Worm (Caenorhabditis elegans) whole organism, young adult: Measurements from ENCODE around the gene C54D10.10.
A peak's percentile ranks its signal among the peaks of the same experiment; 100 is the strongest.

Experiments
- C17E4.6 ChIP-seq: fragments of 200-800 bp; sonication (Bioruptor generic); IDR thresholded peaks from 2 replicates; pipeline ENCODE4 v1.3.6; 2022; ENCODE audit warnings: missing genetic modification reagents, missing genetic modification characterization, missing compliant biosample characterization
- F49E8.2 ChIP-seq: sonication (generic microtip); optimal IDR thresholded peaks from 3 replicates; lab custom pipeline; 2017; ENCODE audit warnings: missing genetic modification characterization, mild to moderate bottlenecking, missing compliant biosample characterization, antibody characterized with exemption, moderate library complexity; ENCODE audit not compliant: insufficient read depth
- F52B5.7 ChIP-seq: sonication (generic microtip); optimal IDR thresholded peaks from 2 replicates; lab custom pipeline; 2016; ENCODE audit warnings: mild to moderate bottlenecking, missing genetic modification characterization, missing compliant biosample characterization
- K11D2.4 ChIP-seq: fragments of 200-800 bp; sonication (Bioruptor generic); IDR thresholded peaks from 2 replicates; pipeline ENCODE4 v1.3.6; 2022; ENCODE audit warnings: missing genetic modification reagents, missing genetic modification characterization, missing compliant biosample characterization
- Y53G8AR.9 ChIP-seq: fragments of 200-800 bp; sonication (Bioruptor generic); conservative IDR thresholded peaks from 2 replicates; pipeline ENCODE4 v1.3.6; 2022; ENCODE audit warnings: missing genetic modification reagents, missing genetic modification characterization, missing compliant biosample characterization
- Y56A3A.18 ChIP-seq: fragments of 200-800 bp; sonication (Bioruptor generic); IDR thresholded peaks from 2 replicates; pipeline ENCODE4 v1.3.6; 2022; ENCODE audit warnings: missing genetic modification reagents, missing genetic modification characterization, missing compliant biosample characterization
- Y79H2A.3 ChIP-seq: fragments of 200-800 bp; sonication (Bioruptor generic); conservative IDR thresholded peaks from 2 replicates; pipeline ENCODE4 v1.3.6; 2022; ENCODE audit warnings: missing genetic modification reagents, missing genetic modification characterization, missing compliant biosample characterization
- akir-1 ChIP-seq: fragments of 200-800 bp; sonication (Bioruptor generic); optimal IDR thresholded peaks from 2 replicates; lab custom pipeline; 2018; ENCODE audit warnings: mild to moderate bottlenecking, missing genetic modification characterization, moderate library complexity, missing compliant biosample characterization
- atf-7 ChIP-seq: sonication (generic microtip); optimal IDR thresholded peaks from 2 replicates; lab custom pipeline; 2017; ENCODE audit warnings: mild to moderate bottlenecking, missing genetic modification characterization, missing compliant biosample characterization
- bed-1 ChIP-seq: fragments of 200-800 bp; sonication (Bioruptor generic); IDR thresholded peaks from 2 replicates; pipeline ENCODE4 v1.3.6; 2022; ENCODE audit warnings: missing genetic modification reagents, missing genetic modification characterization, missing compliant biosample characterization
- cebp-1 ChIP-seq, 2 experiments: fragments of 200-800 bp in 1 of 2; sonication (Bioruptor generic) in 1 of 2; sonication (generic microtip) in 1 of 2; IDR thresholded peaks in 1 of 2; optimal IDR thresholded peaks in 1 of 2; 2 replicates each; pipeline versions ENCODE4 v1.3.6 to Lab custom; 2017 to 2022; ENCODE audit warnings: missing compliant biosample characterization in 2 of 2, missing genetic modification characterization in 2 of 2, mild to moderate bottlenecking in 1 of 2, missing genetic modification reagents in 1 of 2, moderate library complexity in 1 of 2
- ceh-100 ChIP-seq: fragments of 200-800 bp; sonication (Bioruptor generic); IDR thresholded peaks from 2 replicates; pipeline ENCODE4 v1.3.6; 2022; ENCODE audit warnings: missing genetic modification reagents, missing genetic modification characterization, missing compliant biosample characterization
- ceh-40 ChIP-seq: fragments of 200-800 bp; sonication (Bioruptor generic); IDR thresholded peaks from 2 replicates; pipeline ENCODE4 v1.3.6; 2022; ENCODE audit warnings: missing genetic modification characterization, missing compliant biosample characterization
- ceh-79 ChIP-seq: sonication (generic microtip); optimal IDR thresholded peaks from 2 replicates; lab custom pipeline; 2017; ENCODE audit warnings: mild to moderate bottlenecking, missing genetic modification characterization, missing compliant biosample characterization
- die-1 ChIP-seq: sonication (generic microtip); optimal IDR thresholded peaks from 2 replicates; lab custom pipeline; 2016; ENCODE audit warnings: missing genotype, mild to moderate bottlenecking, missing genetic modification characterization, missing compliant biosample characterization
- dpl-1 ChIP-seq: fragments of 150-350 bp; optimal IDR thresholded peaks from 2 replicates; lab custom pipeline; 2014; ENCODE audit warnings: missing biosample characterization, missing genetic modification reagents, missing genetic modification characterization
- egl-44 ChIP-seq: fragments of 200-800 bp; sonication (Bioruptor generic); IDR thresholded peaks from 2 replicates; pipeline ENCODE4 v1.3.6; 2022; ENCODE audit warnings: missing genetic modification reagents, missing genetic modification characterization, missing compliant biosample characterization
- ets-4 ChIP-seq: fragments of 200-800 bp; sonication (Bioruptor generic); optimal IDR thresholded peaks from 2 replicates; lab custom pipeline; 2018; ENCODE audit warnings: mild to moderate bottlenecking, missing genetic modification characterization, missing compliant biosample characterization
- him-1 ChIP-seq: sonication (generic microtip); optimal IDR thresholded peaks from 2 replicates; lab custom pipeline; 2016; ENCODE audit warnings: missing genotype, missing genetic modification reagents, missing genetic modification characterization, missing compliant biosample characterization
- hlh-12 ChIP-seq: sonication (generic microtip); optimal IDR thresholded peaks from 2 replicates; lab custom pipeline; 2016; ENCODE audit warnings: missing genetic modification characterization, missing compliant biosample characterization
- hlh-26 ChIP-seq: fragments of 200-800 bp; sonication (Bioruptor generic); conservative IDR thresholded peaks from 2 replicates; pipeline ENCODE4 v1.3.6; 2022; ENCODE audit warnings: missing genetic modification reagents, missing genetic modification characterization, missing compliant biosample characterization
- hmg-1.2 ChIP-seq: fragments of 200-800 bp; sonication (Bioruptor generic); IDR thresholded peaks from 2 replicates; pipeline ENCODE4 v1.3.6; 2022; ENCODE audit warnings: missing genetic modification reagents, missing genetic modification characterization, missing compliant biosample characterization
- hrde-1 ChIP-seq: sonication (generic microtip); optimal IDR thresholded peaks from 2 replicates; lab custom pipeline; 2016; ENCODE audit warnings: missing genetic modification characterization, mild to moderate bottlenecking, missing compliant biosample characterization, moderate library complexity, missing genotype, missing genetic modification reagents, borderline replicate concordance
- hsf-1 ChIP-seq: fragments of 200-800 bp; sonication (Bioruptor generic); IDR thresholded peaks from 2 replicates; pipeline ENCODE4 v1.3.6; 2022; ENCODE audit warnings: missing genetic modification reagents, missing genetic modification characterization, missing compliant biosample characterization
- lin-40 ChIP-seq: sonication (generic microtip); optimal IDR thresholded peaks from 2 replicates; lab custom pipeline; 2016; ENCODE audit warnings: missing genetic modification characterization, mild to moderate bottlenecking, missing compliant biosample characterization, missing genotype, missing genetic modification reagents
- madf-10 ChIP-seq: sonication (generic microtip); optimal IDR thresholded peaks from 2 replicates; lab custom pipeline; 2016; ENCODE audit warnings: mild to moderate bottlenecking, missing genetic modification characterization, missing compliant biosample characterization
- madf-6 ChIP-seq: fragments of 200-800 bp; sonication (Bioruptor generic); IDR thresholded peaks from 2 replicates; pipeline ENCODE4 v1.3.6; 2022; ENCODE audit warnings: missing genetic modification reagents, missing genetic modification characterization, missing compliant biosample characterization
- madf-8 ChIP-seq: fragments of 200-800 bp; sonication (Bioruptor generic); conservative IDR thresholded peaks from 2 replicates; pipeline ENCODE4 v1.3.6; 2022; ENCODE audit warnings: missing genetic modification reagents, missing genetic modification characterization, missing compliant biosample characterization
- mxl-1 ChIP-seq: sonication (generic microtip); optimal IDR thresholded peaks from 2 replicates; lab custom pipeline; 2016; ENCODE audit warnings: missing genetic modification characterization, missing compliant biosample characterization
- nhr-179 ChIP-seq: sonication (generic microtip); optimal IDR thresholded peaks from 2 replicates; lab custom pipeline; 2016; ENCODE audit warnings: mild to moderate bottlenecking, missing genetic modification characterization, missing compliant biosample characterization
- nhr-80 ChIP-seq: sonication (generic microtip); optimal IDR thresholded peaks from 2 replicates; lab custom pipeline; 2016; ENCODE audit warnings: missing genetic modification characterization, missing compliant biosample characterization
- rcor-1 ChIP-seq: fragments of 200-800 bp; sonication (Bioruptor generic); IDR thresholded peaks from 2 replicates; pipeline ENCODE4 v1.3.6; 2022; ENCODE audit warnings: missing genetic modification reagents, missing genetic modification characterization, missing compliant biosample characterization
- repo-1 ChIP-seq: sonication (generic microtip); optimal IDR thresholded peaks from 2 replicates; lab custom pipeline; 2017; ENCODE audit warnings: mild to moderate bottlenecking, missing genetic modification characterization, missing compliant biosample characterization
- snpc-3.4 ChIP-seq: sonication (generic microtip); optimal IDR thresholded peaks from 2 replicates; lab custom pipeline; 2017; ENCODE audit warnings: missing genetic modification characterization, mild to moderate bottlenecking, missing compliant biosample characterization, antibody characterized with exemption, moderate library complexity, missing genotype, missing genetic modification reagents
- unc-130 ChIP-seq: sonication (generic microtip); optimal IDR thresholded peaks from 2 replicates; lab custom pipeline; 2016; ENCODE audit warnings: missing genetic modification reagents, missing genetic modification characterization, missing compliant biosample characterization
- xnd-1 ChIP-seq: sonication (generic microtip); optimal IDR thresholded peaks from 2 replicates; lab custom pipeline; 2016; ENCODE audit warnings: missing genotype, missing genetic modification reagents, missing genetic modification characterization, missing compliant biosample characterization
- ztf-28 ChIP-seq: fragments of 200-800 bp; sonication (Bioruptor generic); IDR thresholded peaks from 2 replicates; pipeline ENCODE4 v1.3.6; 2022; ENCODE audit warnings: missing genetic modification reagents, missing genetic modification characterization, missing compliant biosample characterization
- ztf-6 ChIP-seq: fragments of 200-800 bp; sonication (Bioruptor generic); IDR thresholded peaks from 2 replicates; pipeline ENCODE4 v1.3.6; 2022; ENCODE audit warnings: missing genetic modification reagents, missing genetic modification characterization, missing compliant biosample characterization

The C54D10.10 gene

ce11 chrV:12491070-12491643 is 41.4 kb upstream of the C54D10.10 start (continued):
- peak; percentile 44; the same call in 1 of the 2 replicates for TF ChIP-seq egl-44 (GFP tag; lab: Robert Waterston, UW)
- TF ChIP-seq nhr-179 (tag; lab: Kevin White, UChicago) = no peak
- TF ChIP-seq ceh-79 (tag; lab: Kevin White, UChicago) = no peak
- no peak for TF ChIP-seq dpl-1 (GFP tag; lab: Kevin White, UChicago)
- TF ChIP-seq snpc-3.4 (tag; lab: Kevin White, UChicago) = peak; percentile 99
- TF ChIP-seq mxl-1 (tag; lab: Kevin White, UChicago) = no peak
- TF ChIP-seq hrde-1 (tag; lab: Kevin White, UChicago) = peak; percentile 24
- TF ChIP-seq madf-10 (tag; lab: Kevin White, UChicago) = peak; percentile 38
- peak; percentile 17; the same call in 1 of the 2 replicates for TF ChIP-seq madf-8
- peak; percentile 9 for TF ChIP-seq die-1 (tag; lab: Kevin White, UChicago)
- peak; percentile 88 for TF ChIP-seq Y53G8AR.9 (GFP tag; lab: Robert Waterston, UW)
- TF ChIP-seq ztf-6 (GFP tag; lab: Robert Waterston, UW) = no peak
- TF ChIP-seq K11D2.4 (GFP tag; lab: Robert Waterston, UW) = peak; percentile 68; the same call in 1 of the 2 replicates
- peak; percentile 71 for TF ChIP-seq ceh-100
- TF ChIP-seq F49E8.2 (tag; lab: Kevin White, UChicago) = peak; percentile 85

- TF ChIP-seq hmg-1.2 (GFP tag; lab: Robert Waterston, UW) = peak; percentile 46; the same call in 1 of the 2 replicates
- no peak for TF ChIP-seq ztf-28
- peak; percentile 19; the same call in 1 of the 2 replicates for TF ChIP-seq madf-6 (GFP tag; lab: Robert Waterston, UW)
Observed at ce11 chrV:12488002-12488401, 38.2 kb upstream of the C54D10.10 start.

ce11 chrV:12486934-12487333 is 37.1 kb upstream of the C54D10.10 start, which contains the start of gene inx-11:
Gene inx-11, plus strand, starts transcription at chrV:12487234.
- TF ChIP-seq hlh-12 (tag; lab: Kevin White, UChicago) (no peak), him-1 (tag; lab: Kevin White, UChicago) (no peak), atf-7 (no peak), F52B5.7 (tag; lab: Kevin White, UChicago) (no peak), lin-40 (tag; lab: Kevin White, UChicago) (no peak), dpl-1 (GFP tag; lab: Kevin White, UChicago) (no peak), Y56A3A.18 (GFP tag; lab: Robert Waterston, UW) (no peak), nhr-179 (tag; lab: Kevin White, UChicago) (no peak), hlh-26 (GFP tag; lab: Robert Waterston, UW) (no peak), unc-130 (no peak), ceh-40 (GFP tag; lab: Robert Waterston, UW) (no peak), hsf-1 (GFP tag; lab: Robert Waterston, UW) (no peak), ceh-79 (tag; lab: Kevin White, UChicago) (no peak), C17E4.6 (GFP tag; lab: Robert Waterston, UW) (no peak), repo-1 (tag; lab: Kevin White, UChicago) (no peak), Y53G8AR.9 (GFP tag; lab: Robert Waterston, UW) (no peak), nhr-80 (no peak), xnd-1 (tag; lab: Kevin White, UChicago) (no peak)

- TF ChIP-seq Y79H2A.3 (no peak), akir-1 (no peak), Y53G8AR.9 (GFP tag; lab: Robert Waterston, UW) (no peak), ets-4 (GFP tag; lab: Kevin White, UChicago) (no peak), bed-1 (GFP tag; lab: Robert Waterston, UW) (no peak), cebp-1 (GFP tag; IDR thresholded peaks at IDR 0.05; lab: Robert Waterston, UW) (no peak), cebp-1 (tag; optimal IDR thresholded peaks at IDR 0.05; lab: Kevin White, UChicago) (peak; percentile 6), rcor-1 (GFP tag; lab: Robert Waterston, UW) (no peak)
Observed at ce11 chrV:12484585-12484984, 34.8 kb upstream of the C54D10.10 start, which contains the start of gene srt-39. Gene srt-39, plus strand, starts transcription at chrV:12484885.
